Worm (Caenorhabditis elegans) whole organism, early embryonic: ENCODE data around the gene C52B9.19.

Experiments used
- flt-1 ChIP-seq: fragments of 200-800 bp; sonication (Bioruptor generic); IDR thresholded peaks from 2 replicates; pipeline ENCODE4 v1.3.6; 2022; ENCODE audit warnings: missing genetic modification characterization, missing compliant biosample characterization
- hnd-1 ChIP-seq: sonication (generic microtip); optimal IDR thresholded peaks from 2 replicates; lab custom pipeline; 2016; ENCODE audit warnings: missing genetic modification characterization, missing compliant biosample characterization
- pes-1 ChIP-seq: fragments of 200-800 bp; sonication (Bioruptor generic); IDR thresholded peaks from 2 replicates; pipeline ENCODE4 v1.3.6; 2022; ENCODE audit warnings: missing genetic modification reagents, missing genetic modification characterization, missing compliant biosample characterization
- tra-4 ChIP-seq: sonication (generic microtip); optimal IDR thresholded peaks from 2 replicates; lab custom pipeline; 2017; ENCODE audit warnings: missing genetic modification characterization, missing compliant biosample characterization

- no peak for TF ChIP-seq pes-1 (GFP tag; lab: Robert Waterston, UW)
- no peak for TF ChIP-seq hnd-1 (tag; lab: Kevin White, UChicago)
- no peak for TF ChIP-seq tra-4
- TF ChIP-seq flt-1, result no peak
Observed at ce11 chrX:4322847-4323455, 40.6 kb downstream of the C52B9.19 start.
